Fruit fly (Drosophila melanogaster): ENCODE results near the gene CG6656.

DNA sequence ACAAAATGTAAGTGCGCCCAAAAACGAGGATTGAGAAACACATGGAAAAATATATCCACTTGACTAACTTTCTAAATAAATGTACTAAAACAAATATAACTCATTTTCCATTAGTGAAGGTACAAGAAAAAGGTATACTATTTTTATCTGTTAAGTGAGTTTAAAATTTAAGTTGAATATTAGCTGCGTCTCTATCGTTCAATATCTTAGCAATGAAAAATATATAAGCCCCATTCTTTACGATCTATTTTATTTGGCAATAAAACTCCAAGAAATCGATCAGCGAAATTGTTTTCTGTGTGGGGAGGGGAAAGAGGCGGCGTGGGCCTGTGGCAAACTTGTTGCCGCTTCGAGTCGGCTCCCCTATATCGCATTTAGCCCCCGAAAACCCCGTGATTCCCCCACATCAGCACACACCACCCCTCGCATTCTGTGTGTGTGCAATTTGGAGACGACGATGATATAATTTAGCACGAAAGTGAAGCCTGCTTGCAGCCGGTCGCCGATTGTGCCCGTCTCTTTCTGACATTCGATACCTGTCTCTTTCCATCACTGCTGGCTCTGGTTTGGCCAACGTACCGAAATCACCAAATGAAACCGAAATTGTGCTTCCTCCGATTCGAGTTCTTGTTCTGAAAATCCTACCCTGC lies 47.7 kb downstream of the CG6656 start:
- peak; percentile 77 for TF ChIP-seq acj6 (GFP tag; optimal IDR thresholded peaks at IDR 0.05)
- peak; percentile 51; the same call in 2 of the 3 replicates for TF ChIP-seq CG8119 (GFP tag; IDR thresholded peaks at IDR 0.05)
- TF ChIP-seq CG8319 (GFP tag; optimal IDR thresholded peaks at IDR 0.05): peak; percentile 40
- TF ChIP-seq Lpt (GFP tag; optimal IDR thresholded peaks at IDR 0.05): peak; percentile 34
